Worm (Caenorhabditis elegans) whole organism, mixed stage, embryonic: ENCODE results near the gene lec-6.

Experiments
- M03D4.4 ChIP-seq: sonication (generic microtip); optimal IDR thresholded peaks from 2 replicates; lab custom pipeline; 2017; ENCODE audit warnings: mild to moderate bottlenecking, missing genetic modification characterization, missing compliant biosample characterization
- bed-3 ChIP-seq: fragments of 200-800 bp; sonication (Bioruptor generic); optimal IDR thresholded peaks from 3 replicates; lab custom pipeline; 2018; ENCODE audit warnings: mild to moderate bottlenecking, missing genetic modification characterization, moderate library complexity, missing compliant biosample characterization
- ceh-43 ChIP-seq: fragments of 200-800 bp; sonication (Bioruptor generic); optimal IDR thresholded peaks from 2 replicates; lab custom pipeline; 2018; ENCODE audit warnings: mild to moderate bottlenecking, missing genetic modification characterization, moderate library complexity, missing compliant biosample characterization
- ceh-83 ChIP-seq: fragments of 200-800 bp; sonication (Bioruptor generic); optimal IDR thresholded peaks from 2 replicates; lab custom pipeline; 2018; ENCODE audit warnings: mild to moderate bottlenecking, missing genetic modification characterization, missing compliant biosample characterization
- cnd-1 ChIP-seq: fragments of 200-800 bp; sonication (Bioruptor generic); optimal IDR thresholded peaks from 2 replicates; lab custom pipeline; 2018; ENCODE audit warnings: mild to moderate bottlenecking, missing genetic modification characterization, missing compliant biosample characterization
- drap-1 ChIP-seq: fragments of 200-800 bp; sonication (Bioruptor generic); optimal IDR thresholded peaks from 3 replicates; lab custom pipeline; 2018; ENCODE audit warnings: mild to moderate bottlenecking, missing genetic modification characterization, missing compliant biosample characterization
- elt-1 ChIP-seq: sonication (generic microtip); optimal IDR thresholded peaks from 2 replicates; lab custom pipeline; 2017; ENCODE audit warnings: missing genetic modification characterization, mild to moderate bottlenecking, missing compliant biosample characterization, antibody characterized with exemption, moderate library complexity, borderline replicate concordance; ENCODE audit not compliant: insufficient read depth
- elt-3 ChIP-seq: fragments of 150-350 bp; optimal IDR thresholded peaks from 2 replicates; lab custom pipeline; 2014; ENCODE audit warnings: missing biosample characterization, missing genetic modification characterization
- flh-1 ChIP-seq: fragments of 200-800 bp; sonication (Bioruptor generic); optimal IDR thresholded peaks from 2 replicates; lab custom pipeline; 2018; ENCODE audit warnings: mild to moderate bottlenecking, missing genetic modification characterization, moderate library complexity, missing compliant biosample characterization
- ham-2 ChIP-seq: fragments of 200-800 bp; sonication (Bioruptor generic); optimal IDR thresholded peaks from 2 replicates; lab custom pipeline; 2018; ENCODE audit warnings: mild to moderate bottlenecking, missing genetic modification characterization, missing compliant biosample characterization
- hlh-1 ChIP-seq: fragments of 150-350 bp; optimal IDR thresholded peaks from 2 replicates; lab custom pipeline; 2014; ENCODE audit warnings: missing biosample characterization, missing genetic modification reagents, missing genetic modification characterization
- lin-13 ChIP-seq: fragments of 150-350 bp; optimal IDR thresholded peaks from 2 replicates; lab custom pipeline; 2014; ENCODE audit warnings: missing biosample characterization, missing genetic modification characterization
- lin-32 ChIP-seq: fragments of 200-800 bp; sonication (Bioruptor generic); optimal IDR thresholded peaks from 2 replicates; lab custom pipeline; 2018; ENCODE audit warnings: mild to moderate bottlenecking, missing genetic modification characterization, missing compliant biosample characterization
- lsy-2 ChIP-seq: fragments of 150-350 bp; optimal IDR thresholded peaks from 2 replicates; lab custom pipeline; 2014; ENCODE audit warnings: missing biosample characterization, missing genetic modification characterization
- mab-5 ChIP-seq: fragments of 150-350 bp; optimal IDR thresholded peaks from 2 replicates; lab custom pipeline; 2014; ENCODE audit warnings: missing biosample characterization, missing genetic modification characterization
- mep-1 ChIP-seq: fragments of 150-350 bp; optimal IDR thresholded peaks from 2 replicates; lab custom pipeline; 2017; ENCODE audit warnings: missing biosample characterization, missing genetic modification reagents, missing genetic modification characterization, inconsistent platforms
- nhr-12 ChIP-seq: fragments of 150-350 bp; optimal IDR thresholded peaks from 2 replicates; lab custom pipeline; 2014; ENCODE audit warnings: missing biosample characterization, missing genetic modification characterization
- nhr-2 ChIP-seq: fragments of 150-350 bp; optimal IDR thresholded peaks from 2 replicates; lab custom pipeline; 2014; ENCODE audit warnings: missing biosample characterization, missing genetic modification characterization
- nhr-237 ChIP-seq: fragments of 150-350 bp; optimal IDR thresholded peaks from 2 replicates; lab custom pipeline; 2014; ENCODE audit warnings: missing biosample characterization, missing genetic modification characterization
- nhr-28 ChIP-seq: fragments of 150-350 bp; optimal IDR thresholded peaks from 2 replicates; lab custom pipeline; 2014; ENCODE audit warnings: missing biosample characterization, missing genetic modification characterization
- pha-4 ChIP-seq: fragments of 150-350 bp; optimal IDR thresholded peaks from 2 replicates; lab custom pipeline; 2018; ENCODE audit warnings: missing biosample characterization, missing genetic modification reagents, missing genetic modification characterization
- sem-2 ChIP-seq: fragments of 200-800 bp; sonication (Bioruptor generic); optimal IDR thresholded peaks from 2 replicates; lab custom pipeline; 2018; ENCODE audit warnings: mild to moderate bottlenecking, missing genetic modification characterization, missing compliant biosample characterization
- tbx-8 ChIP-seq: fragments of 200-800 bp; sonication (Bioruptor generic); optimal IDR thresholded peaks from 2 replicates; lab custom pipeline; 2018; ENCODE audit warnings: mild to moderate bottlenecking, missing genetic modification characterization, moderate library complexity, missing compliant biosample characterization
- unc-120 ChIP-seq: sonication (generic microtip); optimal IDR thresholded peaks from 2 replicates; lab custom pipeline; 2017; ENCODE audit warnings: missing genetic modification characterization, missing compliant biosample characterization; ENCODE audit not compliant: poor library complexity, severe bottlenecking
- unc-39 ChIP-seq: fragments of 150-350 bp; optimal IDR thresholded peaks from 2 replicates; lab custom pipeline; 2014; ENCODE audit warnings: missing biosample characterization, missing genetic modification characterization
- unc-62 ChIP-seq: fragments of 150-350 bp; optimal IDR thresholded peaks from 2 replicates; lab custom pipeline; 2014; ENCODE audit warnings: missing biosample characterization, missing genetic modification reagents, missing genetic modification characterization
- zip-8 ChIP-seq: fragments of 150-350 bp; optimal IDR thresholded peaks from 2 replicates; lab custom pipeline; 2014; ENCODE audit warnings: missing biosample characterization, missing genetic modification characterization
- ztf-11 ChIP-seq: fragments of 150-350 bp; optimal IDR thresholded peaks from 2 replicates; lab custom pipeline; 2014; ENCODE audit warnings: missing biosample characterization, missing genetic modification characterization

The lec-6 gene

DNA sequence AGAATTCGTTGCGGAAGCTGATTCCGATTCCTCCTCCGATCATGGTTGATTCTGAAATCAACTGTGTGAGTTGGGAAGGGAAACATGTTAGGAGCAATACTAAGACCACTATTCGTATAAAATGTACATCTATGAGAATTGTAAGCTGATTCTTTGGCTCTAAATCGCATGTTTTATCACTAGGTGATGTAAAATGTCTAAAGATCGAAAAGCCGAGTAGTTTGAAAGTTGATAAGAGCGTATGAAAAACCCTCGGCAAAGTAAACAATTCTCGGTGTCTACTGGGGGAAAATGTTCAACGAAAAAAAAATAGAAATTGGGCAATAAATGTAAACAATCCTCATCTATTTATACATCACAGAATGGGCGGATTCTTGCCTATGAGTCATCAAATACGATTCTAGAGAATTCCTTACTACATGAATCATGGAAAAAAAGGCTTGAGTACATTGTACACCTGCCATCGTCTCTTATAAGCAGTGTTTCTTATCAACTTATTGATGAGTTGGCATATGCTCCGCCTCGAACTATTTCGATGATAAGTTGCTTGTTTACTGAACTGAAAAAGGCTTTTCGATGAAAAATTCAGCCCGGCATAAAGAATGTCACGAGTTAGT is at the start of gene lec-6:
Gene lec-6, minus strand, starts transcription at position 51 of the 617 bp plus-strand sequence.
- TF ChIP-seq mep-1 (tag; lab: Kevin White, UChicago) (no peak), drap-1 (no peak), unc-120 (tag; lab: Kevin White, UChicago) (no peak), unc-62 (no peak)

ce11 chrIII:649935-650334 is 49.8 kb upstream of the lec-6 start:
- TF ChIP-seq nhr-28 (tag; lab: Kevin White, UChicago) (no peak), nhr-2 (tag; lab: Kevin White, UChicago) (no peak), unc-62 (no peak), drap-1 (no peak), flh-1 (GFP tag; lab: Kevin White, UChicago) (no peak), ceh-83 (GFP tag; lab: Kevin White, UChicago) (no peak), cnd-1 (tag; lab: Kevin White, UChicago) (no peak), pha-4 (tag; lab: Kevin White, UChicago) (no peak), ceh-43 (GFP tag; lab: Kevin White, UChicago) (no peak), bed-3 (GFP tag; lab: Kevin White, UChicago) (no peak), nhr-237 (tag; lab: Kevin White, UChicago) (no peak), elt-3 (no peak)

DNA sequence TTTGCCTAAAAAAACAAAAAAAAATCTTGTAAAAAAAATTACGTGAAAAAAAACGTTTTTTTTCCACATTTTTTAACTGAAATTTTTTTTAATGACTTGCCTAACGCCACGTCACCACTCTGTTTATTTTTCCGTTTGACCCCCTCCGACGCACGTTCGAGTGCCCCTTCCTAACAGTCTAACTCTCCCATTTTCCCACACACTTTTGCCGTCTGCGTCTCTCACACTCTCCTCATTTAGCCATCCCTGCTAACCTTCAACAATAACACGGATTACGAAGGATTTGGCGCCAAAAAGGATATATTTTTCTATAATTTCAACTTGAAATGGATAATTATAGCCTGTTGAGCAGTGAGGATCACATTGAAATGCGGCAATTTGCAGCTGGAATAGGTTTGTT is 47.1 kb upstream of the lec-6 start:
- TF ChIP-seq elt-1 (no peak), mep-1 (tag; lab: Kevin White, UChicago) (peak; percentile 14), elt-3 (no peak), mab-5 (tag; lab: Kevin White, UChicago) (no peak), ham-2 (GFP tag; lab: Kevin White, UChicago) (peak; percentile 92), nhr-2 (tag; lab: Kevin White, UChicago) (peak; percentile 1), pha-4 (tag; lab: Kevin White, UChicago) (peak; percentile 53), unc-120 (tag; lab: Kevin White, UChicago) (peak; percentile 63)

DNA sequence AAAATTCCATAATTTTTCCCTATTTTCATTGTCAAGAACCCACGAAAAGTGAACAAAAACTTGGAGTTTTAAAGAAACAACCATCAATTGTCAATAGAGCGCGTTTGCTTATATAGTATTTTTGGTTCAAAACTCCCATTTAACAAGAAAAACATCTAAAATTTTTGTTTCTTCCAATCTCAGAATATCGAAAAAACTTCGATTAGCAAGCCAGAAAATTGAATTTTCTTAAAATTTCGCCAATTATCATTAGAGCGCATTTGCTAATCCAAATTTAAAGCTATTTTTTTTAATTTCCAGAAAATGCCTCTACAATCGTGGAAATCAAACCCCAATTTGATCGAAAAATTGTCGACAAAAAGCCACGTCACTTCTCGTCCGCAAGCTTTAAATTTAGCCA is 46.3 kb upstream of the lec-6 start, which contains the start of gene orai-1:
Gene orai-1, plus strand, starts transcription at position 301 of the 400 bp plus-strand sequence.
- TF ChIP-seq zip-8 (tag; lab: Kevin White, UChicago) (peak; percentile 18), sem-2 (no peak), unc-62 (no peak), flh-1 (GFP tag; lab: Kevin White, UChicago) (no peak), lin-32 (GFP tag; lab: Kevin White, UChicago) (no peak)
- TF ChIP-seq, all 35 proteins: peak for 1

DNA sequence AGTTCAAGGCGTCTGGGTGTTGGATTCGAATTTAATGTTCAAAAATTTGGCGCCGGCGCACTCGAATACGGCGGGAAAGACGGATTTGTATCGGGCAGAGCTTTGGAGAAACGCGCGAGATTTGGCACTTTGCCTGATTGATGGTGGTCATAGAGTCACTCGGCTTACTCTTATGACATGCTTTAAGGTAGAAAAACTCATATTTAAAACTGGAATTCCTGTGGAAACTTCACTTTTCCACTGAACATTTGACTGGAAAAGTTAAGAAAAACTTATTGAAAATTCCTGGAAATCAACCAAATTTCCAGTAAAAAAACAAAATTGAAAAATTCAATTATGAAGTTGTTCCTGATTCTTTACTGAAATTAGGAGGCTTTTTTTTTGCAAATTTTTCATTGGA is 44.5 kb upstream of the lec-6 start:
- TF ChIP-seq sem-2 (no peak), lin-32 (GFP tag; lab: Kevin White, UChicago) (no peak), ceh-43 (GFP tag; lab: Kevin White, UChicago) (no peak)

ce11 chrIII:641759-642158 is 41.6 kb upstream of the lec-6 start, which contains the start of gene W06E11.1:
Gene W06E11.1, plus strand, starts transcription at chrIII:642059.
- TF ChIP-seq tbx-8 (GFP tag; lab: Kevin White, UChicago) (no peak), elt-1 (no peak), lin-13 (tag; lab: Kevin White, UChicago) (no peak), unc-39 (no peak), cnd-1 (tag; lab: Kevin White, UChicago) (no peak), nhr-12 (tag; lab: Kevin White, UChicago) (no peak), mep-1 (tag; lab: Kevin White, UChicago) (no peak), ceh-43 (GFP tag; lab: Kevin White, UChicago) (no peak), flh-1 (GFP tag; lab: Kevin White, UChicago) (no peak), sem-2 (no peak), lsy-2 (no peak), unc-62 (no peak), lin-32 (GFP tag; lab: Kevin White, UChicago) (no peak), M03D4.4 (tag; lab: Kevin White, UChicago) (no peak), hlh-1 (tag; lab: Kevin White, UChicago) (no peak), nhr-2 (tag; lab: Kevin White, UChicago) (no peak), ztf-11 (no peak), bed-3 (GFP tag; lab: Kevin White, UChicago) (no peak), elt-3 (no peak), ceh-83 (GFP tag; lab: Kevin White, UChicago) (no peak)
